Worm (Caenorhabditis elegans): ENCODE measurements around the gene clec-147.

The clec-147 gene

ce11 chrII:14569322-14569721 is 31.7 kb upstream of the clec-147 start:
- TF ChIP-seq ctbp-1 (GFP tag; IDR thresholded peaks at IDR 0.05) (0 out of 2 replicates have a peak, but pooled peaks have one; percentile 51), daf-16 (GFP tag; optimal IDR thresholded peaks at IDR 0.05) (no peak), daf-16 (tag; optimal IDR thresholded peaks at IDR 0.05) (peak; percentile 10), set-16 (GFP tag; IDR thresholded peaks at IDR 0.05) (peak; percentile 84), fkh-10 (GFP tag; optimal IDR thresholded peaks at IDR 0.05) (peak; percentile 10), lsy-2 (tag; optimal IDR thresholded peaks at IDR 0.05) (peak in 1 of 2 experiments; percentile 10), egl-43 (GFP tag; IDR thresholded peaks at IDR 0.05) (peak; percentile 63; the same call in 1 of the 2 replicates), madf-9 (GFP tag; conservative IDR thresholded peaks at IDR 0.05) (no peak), nhr-76 (tag; optimal IDR thresholded peaks at IDR 0.05) (no peak), F37D6.2 (tag; optimal IDR thresholded peaks at IDR 0.05) (peak; percentile 7), tra-1 (GFP tag; IDR thresholded peaks at IDR 0.05) (no peak), Y105C5A.15 (GFP tag; IDR thresholded peaks at IDR 0.05) (no peak), daf-12 (tag; optimal IDR thresholded peaks at IDR 0.05) (no peak), ZK546.5 (tag; optimal IDR thresholded peaks at IDR 0.05) (no peak), hmg-1.1 (GFP tag; IDR thresholded peaks at IDR 0.05) (peak; percentile 43; the same call in 1 of the 2 replicates), mep-1 (tag; optimal IDR thresholded peaks at IDR 0.05) (no peak), dmd-9 (GFP tag; IDR thresholded peaks at IDR 0.05) (no peak), madf-5 (GFP tag; IDR thresholded peaks at IDR 0.05) (0 out of 4 replicates have a peak, but pooled peaks of 1 of the 2 experiments have one; percentile 27), attf-4 (tag; optimal IDR thresholded peaks at IDR 0.05) (no peak), nhr-41 (GFP tag; IDR thresholded peaks at IDR 0.05) (no peak), nhr-48 (tag; optimal IDR thresholded peaks at IDR 0.05) (no peak), mes-2 (tag; optimal IDR thresholded peaks at IDR 0.05; ENCODE audit: poor library complexity, severe bottlenecking) (no peak), ama-1 (optimal IDR thresholded peaks at IDR 0.05) (no peak), F26F4.8 (GFP tag; conservative IDR thresholded peaks at IDR 0.05) (0 out of 2 replicates have a peak, but pooled peaks have one; percentile 16), aly-2 (tag; optimal IDR thresholded peaks at IDR 0.05) (no peak), rbr-2 (tag; optimal IDR thresholded peaks at IDR 0.05) (peak; percentile 40), hlh-30 (tag; optimal IDR thresholded peaks at IDR 0.05; ENCODE audit: insufficient read depth) (no peak)

ce11 chrII:14567811-14568210 is 30.2 kb upstream of the clec-147 start:
- no peak for TF ChIP-seq dpl-1 (GFP tag; optimal IDR thresholded peaks at IDR 0.05)
- TF ChIP-seq aha-1 (tag): peak; percentile 68

ce11 chrII:14563766-14564370 is 26.2 kb upstream of the clec-147 start:
- peak; percentile 32 for TF ChIP-seq nhr-77 (tag; optimal IDR thresholded peaks at IDR 0.05)
- TF ChIP-seq lin-38 (GFP tag; IDR thresholded peaks at IDR 0.05): peak; percentile 48
- peak; percentile 69; the same call in 1 of the 2 replicates for TF ChIP-seq ZK337.2 (GFP tag; IDR thresholded peaks at IDR 0.05)
- TF ChIP-seq hif-1 (tag; optimal IDR thresholded peaks at IDR 0.05): peak in 1 of 2 experiments; percentile 32
- TF ChIP-seq unc-130 (GFP tag; optimal IDR thresholded peaks at IDR 0.05): peak; percentile 12
- TF ChIP-seq mes-2 (tag; optimal IDR thresholded peaks at IDR 0.05; ENCODE audit: poor library complexity, severe bottlenecking): peak; percentile 71
- 0 out of 2 replicates have a peak, but pooled peaks have one; percentile 44 for TF ChIP-seq hmg-1.1 (GFP tag; IDR thresholded peaks at IDR 0.05)
- peak; percentile 15 to 94 for TF ChIP-seq lsy-2 (tag; optimal IDR thresholded peaks at IDR 0.05)
- TF ChIP-seq madf-5 (GFP tag; IDR thresholded peaks at IDR 0.05): peak in 1 of 2 experiments; percentile 43; a peak in 1 of 4 replicates

- TF ChIP-seq zfp-2 (tag; optimal IDR thresholded peaks at IDR 0.05) (peak; percentile 87), dpl-1 (GFP tag; optimal IDR thresholded peaks at IDR 0.05) (peak; percentile 79), hif-1 (tag; optimal IDR thresholded peaks at IDR 0.05) (peak; percentile 76 to 96), nhr-28 (tag; optimal IDR thresholded peaks at IDR 0.05) (peak; percentile 58), dmd-8 (GFP tag; IDR thresholded peaks at IDR 0.05) (peak; percentile 83), nhr-42 (GFP tag; IDR thresholded peaks at IDR 0.05) (peak; percentile 100), hmg-1.1 (GFP tag; IDR thresholded peaks at IDR 0.05) (peak; percentile 100), lin-29 (GFP tag; IDR thresholded peaks at IDR 0.05) (peak; percentile 98), mxl-3 (GFP tag; optimal IDR thresholded peaks at IDR 0.05) (peak; percentile 94), mdl-1 (tag; optimal IDR thresholded peaks at IDR 0.05) (peak in 1 of 2 experiments; percentile 83), madf-5 (GFP tag; IDR thresholded peaks at IDR 0.05) (peak; percentile 99 to 100), snpc-4 (tag; optimal IDR thresholded peaks at IDR 0.05) (peak; percentile 32), lin-1 (GFP tag; IDR thresholded peaks at IDR 0.05) (peak; percentile 98), D1046.2 (GFP tag; IDR thresholded peaks at IDR 0.05) (peak; percentile 98), nhr-10 (tag; optimal IDR thresholded peaks at IDR 0.05) (peak; percentile 62)
Measured at ce11 chrII:14561549-14562115, 24.0 kb upstream of the clec-147 start, which contains the start of gene mog-4. Gene mog-4 (minus strand): TSS chrII:14561599.
